Fruit fly (Drosophila melanogaster): Measurements from ENCODE around the gene Sf3b5.

Sf3b5 gene

dm6 chr3R:9008202-9008601 is 6.9 kb downstream of the Sf3b5 start, which contains the start of gene CG11983 (continued):
- TF ChIP-seq BEAF-32 (GFP tag; optimal IDR thresholded peaks at IDR 0.05) (peak; percentile 30), CG12659 (GFP tag; optimal IDR thresholded peaks at IDR 0.05) (peak; percentile 19), B-H2 (GFP tag; optimal IDR thresholded peaks at IDR 0.05) (peak; percentile 54), stwl (tag; optimal IDR thresholded peaks at IDR 0.05) (peak; percentile 41), bigmax (GFP tag; optimal IDR thresholded peaks at IDR 0.05) (no peak), CG2116 (GFP tag; optimal IDR thresholded peaks at IDR 0.05) (peak; percentile 31), CG3847 (GFP tag; IDR thresholded peaks at IDR 0.05) (peak; percentile 42; the same call in 1 of the 2 replicates), Med (GFP tag) (peak; percentile 53), E2f2 (GFP tag; IDR thresholded peaks at IDR 0.05) (peak; percentile 81), Sry-δ (GFP tag; optimal IDR thresholded peaks at IDR 0.05) (peak; percentile 37), sug (tag; optimal IDR thresholded peaks at IDR 0.05) (peak; percentile 37), YL-1 (GFP tag; optimal IDR thresholded peaks at IDR 0.05) (peak; percentile 8), pita (GFP tag; optimal IDR thresholded peaks at IDR 0.05) (peak; percentile 28), Myb (GFP tag; optimal IDR thresholded peaks at IDR 0.05) (peak; percentile 95), Elba2 (GFP tag; optimal IDR thresholded peaks at IDR 0.05) (peak; percentile 22)

DNA sequence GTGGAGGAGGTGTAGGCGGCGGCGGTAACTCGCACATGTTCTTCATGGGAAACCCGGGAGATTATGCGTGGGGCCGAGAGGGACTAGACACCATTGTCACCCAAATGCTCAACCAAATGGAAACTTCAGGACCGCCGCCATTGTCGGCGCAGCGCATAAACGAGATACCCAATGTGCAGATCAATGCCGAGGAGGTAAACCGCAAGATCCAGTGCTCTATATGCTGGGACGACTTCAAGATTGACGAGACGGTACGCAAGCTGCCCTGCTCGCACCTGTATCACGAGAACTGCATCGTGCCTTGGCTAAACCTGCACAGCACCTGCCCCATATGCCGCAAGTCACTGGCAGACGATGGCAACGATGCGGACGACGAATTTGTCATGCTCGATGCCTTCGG is 7.9 kb downstream of the Sf3b5 start:
- no peak for TF ChIP-seq Nf-YA (GFP tag; IDR thresholded peaks at IDR 0.05)
- TF ChIP-seq CG30020 (tag; optimal IDR thresholded peaks at IDR 0.05), result no peak
- TF ChIP-seq lbe (GFP tag; optimal IDR thresholded peaks at IDR 0.05), result no peak
- no peak for TF ChIP-seq CG34376 (GFP tag; optimal IDR thresholded peaks at IDR 0.05)
- no peak for TF ChIP-seq GATAe (GFP tag; conservative IDR thresholded peaks at IDR 0.05)
- TF ChIP-seq lilli (GFP tag; optimal IDR thresholded peaks at IDR 0.05), result no peak
- TF ChIP-seq Mes4 (GFP tag; optimal IDR thresholded peaks at IDR 0.05), result no peak
- no peak for TF ChIP-seq row (GFP tag; IDR thresholded peaks at IDR 0.05)
- no peak for TF ChIP-seq dpn (GFP tag; optimal IDR thresholded peaks at IDR 0.05)
- no peak for TF ChIP-seq CG7963 (GFP tag; IDR thresholded peaks at IDR 0.05; ENCODE audit: partially characterized antibody)
- no peak for TF ChIP-seq D (optimal IDR thresholded peaks at IDR 0.05)
- no peak for TF ChIP-seq D (GFP tag; optimal IDR thresholded peaks at IDR 0.05)
- TF ChIP-seq Sry-δ (GFP tag; optimal IDR thresholded peaks at IDR 0.05), result no peak

- no peak for TF ChIP-seq Bgb (GFP tag; IDR thresholded peaks at IDR 0.05; ENCODE audit: partially characterized antibody)
- no peak for TF ChIP-seq CG14860 (GFP tag; IDR thresholded peaks at IDR 0.05; ENCODE audit: partially characterized antibody)
- no peak for TF ChIP-seq pan (optimal IDR thresholded peaks at IDR 0.05)
- no peak for TF ChIP-seq pan (GFP tag; optimal IDR thresholded peaks at IDR 0.05 in 1 of 2, IDR thresholded peaks at IDR 0.05 in 1 of 2)
- TF ChIP-seq Med (GFP tag), result peak; percentile 83
- TF ChIP-seq Elba2 (GFP tag; optimal IDR thresholded peaks at IDR 0.05), result peak; percentile 61
- peak; percentile 78 for TF ChIP-seq trem (tag; optimal IDR thresholded peaks at IDR 0.05)
- peak; percentile 45 for TF ChIP-seq CG4617 (GFP tag; optimal IDR thresholded peaks at IDR 0.05; ENCODE audit: borderline replicate concordance)
- no peak for TF ChIP-seq CHES-1-like (GFP tag; optimal IDR thresholded peaks at IDR 0.05)
- TF ChIP-seq CG18476 (GFP tag; optimal IDR thresholded peaks at IDR 0.05), result no peak
- peak; percentile 48; the same call in 1 of the 2 replicates for TF ChIP-seq CG3847 (GFP tag; IDR thresholded peaks at IDR 0.05)
- no peak for TF ChIP-seq aop (GFP tag; IDR thresholded peaks at IDR 0.05)
- no peak for TF ChIP-seq Gug (GFP tag; IDR thresholded peaks at IDR 0.05)
- peak; percentile 45 for TF ChIP-seq Ets97D (GFP tag; optimal IDR thresholded peaks at IDR 0.05)
- TF ChIP-seq CG12071 (GFP tag; optimal IDR thresholded peaks at IDR 0.05), result no peak
- peak in 1 of 2 experiments; percentile 45 for TF ChIP-seq Pdp1 (GFP tag; optimal IDR thresholded peaks at IDR 0.05)
- peak; percentile 56 for TF ChIP-seq phol (tag; optimal IDR thresholded peaks at IDR 0.05)
- TF ChIP-seq grau (tag; optimal IDR thresholded peaks at IDR 0.05), result peak; percentile 8
- TF ChIP-seq Fer2 (tag; optimal IDR thresholded peaks at IDR 0.05), result no peak
- no peak for TF ChIP-seq tup (GFP tag; optimal IDR thresholded peaks at IDR 0.05)
- no peak for TF ChIP-seq CG34422 (GFP tag; IDR thresholded peaks at IDR 0.05)
- 0 out of 2 replicates have a peak, but pooled peaks have one; percentile 28 for TF ChIP-seq unc-4 (GFP tag; IDR thresholded peaks at IDR 0.05; ENCODE audit: partially characterized antibody)
- TF ChIP-seq CG8478 (optimal IDR thresholded peaks at IDR 0.05), result no peak
- no peak for TF ChIP-seq maf-S (GFP tag; optimal IDR thresholded peaks at IDR 0.05)
- TF ChIP-seq YL-1 (GFP tag; optimal IDR thresholded peaks at IDR 0.05), result peak; percentile 72
- no peak for TF ChIP-seq shn (GFP tag; optimal IDR thresholded peaks at IDR 0.05)
Observed at dm6 chr3R:9006129-9006528, 9.0 kb downstream of the Sf3b5 start, which contains the start of the genes Prosbeta3 and Iru. TSS of gene Prosbeta3 (minus strand) at chr3R:9006226. TSS of gene Iru (plus strand) at chr3R:9006456.

All from whole organism, embryonic.